Fruit fly (Drosophila melanogaster) whole organism, wandering third instar larva: ENCODE data around the gene Prx1.
A peak's percentile ranks its signal among the peaks of the same experiment; 100 is the strongest.

Experiments used
- Abd-B ChIP-seq: fragments of >200 bp; optimal IDR thresholded peaks from 2 replicates; lab custom pipeline; 2017; ENCODE audit warnings: missing biosample characterization, missing genetic modification characterization
- CG32264 ChIP-seq: fragments of 200-800 bp; sonication (Bioruptor generic); optimal IDR thresholded peaks from 2 replicates; lab custom pipeline; 2016; ENCODE audit warnings: missing biosample characterization, missing genetic modification characterization
- CG9705 ChIP-seq: fragments of 200-800 bp; sonication (Bioruptor generic); optimal IDR thresholded peaks from 2 replicates; lab custom pipeline; 2018; ENCODE audit warnings: missing biosample characterization, mild to moderate bottlenecking, missing genetic modification characterization
- CrebA ChIP-seq: fragments of 200-800 bp; sonication (Bioruptor generic); optimal IDR thresholded peaks from 2 replicates; lab custom pipeline; 2016; ENCODE audit warnings: missing biosample characterization, mild to moderate bottlenecking, missing genetic modification characterization, borderline replicate concordance
- Dif ChIP-seq: fragments of 200-275, 200-300 bp; sonication (Bioruptor generic); optimal IDR thresholded peaks from 2 replicates; lab custom pipeline; 2018; ENCODE audit warnings: missing biosample characterization, missing genetic modification characterization; ENCODE audit not compliant: partially characterized antibody
- HLH106 ChIP-seq: fragments of 200-800 bp; optimal IDR thresholded peaks from 3 replicates; lab custom pipeline; 2019; ENCODE audit warnings: missing biosample characterization, mild to moderate bottlenecking, missing genetic modification characterization, moderate library complexity
- Hnf4 ChIP-seq: fragments of 200-800 bp; sonication (Bioruptor generic); optimal IDR thresholded peaks from 2 replicates; lab custom pipeline; 2016; ENCODE audit warnings: missing biosample characterization, mild to moderate bottlenecking, missing genetic modification characterization
- Hr78 ChIP-seq: fragments of >200 bp; optimal IDR thresholded peaks from 2 replicates; lab custom pipeline; 2017; ENCODE audit warnings: missing biosample characterization, missing genetic modification characterization
- Hr83 ChIP-seq: fragments of 200-300 bp; sonication (Bioruptor generic); optimal IDR thresholded peaks from 2 replicates; lab custom pipeline; 2016; ENCODE audit warnings: missing biosample characterization, mild to moderate bottlenecking, missing genetic modification characterization, moderate library complexity; ENCODE audit not compliant: poor library complexity, severe bottlenecking
- Myc ChIP-seq: fragments of >200 bp; optimal IDR thresholded peaks from 2 replicates; lab custom pipeline; 2017
- N ChIP-seq: fragments of >200 bp; optimal IDR thresholded peaks from 2 replicates; lab custom pipeline; 2018; ENCODE audit warnings: missing biosample characterization, missing external identifiers, missing genetic modification characterization
- OdsH ChIP-seq: fragments of 200-800 bp; sonication (Bioruptor generic); optimal IDR thresholded peaks from 2 replicates; lab custom pipeline; 2016; ENCODE audit warnings: missing biosample characterization, mild to moderate bottlenecking, missing genetic modification characterization
- Rel ChIP-seq, 2 experiments: fragments of 200-800 bp; sonication (Bioruptor generic) in 1 of 2; optimal IDR thresholded peaks; 2 replicates in 1 of 2; 3 replicates in 1 of 2; lab custom pipeline; 2016 to 2019; ENCODE audit warnings: mild to moderate bottlenecking in 2 of 2, missing biosample characterization in 2 of 2, missing genetic modification characterization in 2 of 2, moderate library complexity in 1 of 2
- Sp1 ChIP-seq: fragments of 200-800 bp; sonication (Bioruptor generic); optimal IDR thresholded peaks from 3 replicates; lab custom pipeline; 2019; ENCODE audit warnings: missing biosample characterization, mild to moderate bottlenecking, missing genetic modification characterization, moderate library complexity
- Vsx2 ChIP-seq: fragments of 200-300, 225-300 bp; sonication (Bioruptor generic); optimal IDR thresholded peaks from 2 replicates; lab custom pipeline; 2018; ENCODE audit warnings: missing biosample characterization, missing genetic modification characterization; ENCODE audit not compliant: partially characterized antibody
- br ChIP-seq: fragments of 200-800 bp; sonication (Bioruptor generic); optimal IDR thresholded peaks from 2 replicates; lab custom pipeline; 2016; ENCODE audit warnings: missing biosample characterization, missing genetic modification characterization
- brk ChIP-seq: fragments of 200-800 bp; sonication (Bioruptor generic); optimal IDR thresholded peaks from 2 replicates; lab custom pipeline; 2016; ENCODE audit warnings: missing biosample characterization, mild to moderate bottlenecking, missing genetic modification characterization
- dl ChIP-seq, 2 experiments: fragments of 175-275, 200-275 bp in 1 of 2; fragments of 200-275 bp in 1 of 2; sonication (Bioruptor generic); optimal IDR thresholded peaks; lab custom pipeline; 2018; ENCODE audit warnings: mild to moderate bottlenecking in 2 of 2, missing biosample characterization in 2 of 2, missing genetic modification characterization in 2 of 2, moderate library complexity in 2 of 2; ENCODE audit not compliant: partially characterized antibody in 2 of 2, insufficient read depth in 1 of 2
- dsf ChIP-seq: sonication (Bioruptor generic); optimal IDR thresholded peaks from 2 replicates; lab custom pipeline; 2016; ENCODE audit warnings: missing biosample characterization, missing genetic modification characterization, borderline replicate concordance
- ey ChIP-seq: fragments of 200-800 bp; sonication (Bioruptor generic); optimal IDR thresholded peaks from 2 replicates; lab custom pipeline; 2016; ENCODE audit warnings: missing biosample characterization, missing genetic modification characterization
- foxo ChIP-seq, 2 experiments: fragments of 200-800 bp; sonication (Bioruptor generic); optimal IDR thresholded peaks; 2 replicates in 1 of 2; 3 replicates in 1 of 2; lab custom pipeline; 2016 to 2017; ENCODE audit warnings: missing biosample characterization in 2 of 2, missing genetic modification characterization in 2 of 2
- fru ChIP-seq: fragments of 200-800 bp; sonication (Bioruptor generic); optimal IDR thresholded peaks from 3 replicates; lab custom pipeline; 2016; ENCODE audit warnings: missing biosample characterization, mild to moderate bottlenecking, missing genetic modification characterization
- h ChIP-seq: fragments of 200-800 bp; sonication (Bioruptor generic); optimal IDR thresholded peaks from 3 replicates; lab custom pipeline; 2016; ENCODE audit warnings: missing biosample characterization, mild to moderate bottlenecking, missing genetic modification characterization
- jim ChIP-seq: fragments of 175-275, 200-325 bp; sonication (Bioruptor generic); optimal IDR thresholded peaks from 2 replicates; lab custom pipeline; 2016; ENCODE audit warnings: missing biosample characterization, mild to moderate bottlenecking, missing genetic modification characterization
- lola ChIP-seq: fragments of >200 bp; optimal IDR thresholded peaks from 2 replicates; lab custom pipeline; 2017; ENCODE audit warnings: missing biosample characterization, missing genetic modification characterization
- psq ChIP-seq: fragments of 200-800 bp; sonication (Bioruptor generic); optimal IDR thresholded peaks from 3 replicates; lab custom pipeline; 2017; ENCODE audit warnings: missing biosample characterization, mild to moderate bottlenecking, missing genetic modification characterization, moderate library complexity
- rgr ChIP-seq: fragments of 200-800 bp; sonication (Bioruptor generic); optimal IDR thresholded peaks from 3 replicates; lab custom pipeline; 2016; ENCODE audit warnings: missing biosample characterization, mild to moderate bottlenecking, missing genetic modification characterization
- sage ChIP-seq: fragments of 200-800 bp; sonication (Bioruptor generic); optimal IDR thresholded peaks from 2 replicates; lab custom pipeline; 2016; ENCODE audit warnings: missing biosample characterization, mild to moderate bottlenecking, missing genetic modification characterization
- sv ChIP-seq: fragments of 200-800 bp; sonication (Bioruptor generic); optimal IDR thresholded peaks from 3 replicates; lab custom pipeline; 2016; ENCODE audit warnings: missing biosample characterization, missing genetic modification characterization
- tai ChIP-seq: sonication (Bioruptor generic); optimal IDR thresholded peaks from 2 replicates; lab custom pipeline; 2016; ENCODE audit warnings: missing biosample characterization, missing genetic modification characterization
- usp ChIP-seq: fragments of >200 bp; optimal IDR thresholded peaks from 2 replicates; lab custom pipeline; 2017; ENCODE audit warnings: missing biosample characterization, missing genetic modification characterization
- woc ChIP-seq: sonication (Bioruptor generic); optimal IDR thresholded peaks from 2 replicates; lab custom pipeline; 2016; ENCODE audit warnings: missing biosample characterization, mild to moderate bottlenecking, missing genetic modification characterization

Prx1 gene

dm6 chr3L:15235289-15236080 is 27.8 kb downstream of the Prx1 start, which contains the start of gene Tollo:
TSS of gene Tollo (plus strand) at chr3L:15235619.
- TF ChIP-seq br (GFP tag; lab: Kevin White, UChicago) (peak; percentile 4), Hr78 (no peak), Abd-B (GFP tag; lab: Kevin White, UChicago) (no peak), dl (GFP tag; optimal IDR thresholded peaks at IDR 0.05; lab: Kevin White, UChicago; ENCODE audit: insufficient read depth in 1 of 2, partially characterized antibody in 2 of 2) (peak; percentile 18 to 58), usp (GFP tag; lab: Kevin White, UChicago) (no peak), Hr83 (GFP tag; lab: Kevin White, UChicago) (peak; percentile 4), Dif (GFP tag; lab: Kevin White, UChicago) (peak; percentile 30), CG9705 (GFP tag; lab: Kevin White, UChicago) (no peak), Rel (GFP tag; optimal IDR thresholded peaks at IDR 0.05; lab: Kevin White, UChicago) (no peak), Rel (tag; optimal IDR thresholded peaks at IDR 0.05; lab: Kevin White, UChicago) (peak; percentile 12), CG32264 (GFP tag; lab: Kevin White, UChicago) (no peak), ey (GFP tag; lab: Kevin White, UChicago) (peak; percentile 27), foxo (GFP tag; optimal IDR thresholded peaks at IDR 0.05; lab: Kevin White, UChicago) (no peak), woc (GFP tag; lab: Kevin White, UChicago) (peak; percentile 70), fru (GFP tag; lab: Kevin White, UChicago) (peak; percentile 5), HLH106 (tag; lab: Kevin White, UChicago) (peak; percentile 3), jim (peak; percentile 47), Myc (lab: Kevin White, UChicago) (no peak), h (GFP tag; lab: Kevin White, UChicago) (peak; percentile 17), OdsH (GFP tag; lab: Kevin White, UChicago) (no peak), CrebA (GFP tag; lab: Kevin White, UChicago) (no peak), lola (no peak), Vsx2 (peak; percentile 19), sage (GFP tag; lab: Kevin White, UChicago) (no peak), brk (no peak)

- no peak for TF ChIP-seq Abd-B (GFP tag; lab: Kevin White, UChicago)
- no peak for TF ChIP-seq fru (GFP tag; lab: Kevin White, UChicago)
- TF ChIP-seq Sp1 (GFP tag; lab: Kevin White, UChicago), result no peak
Observed at dm6 chr3L:15240729-15241128, 33.1 kb downstream of the Prx1 start.

- TF ChIP-seq CrebA (GFP tag; lab: Kevin White, UChicago), result no peak
- no peak for TF ChIP-seq rgr (GFP tag; lab: Kevin White, UChicago)
- no peak for TF ChIP-seq Hnf4
- TF ChIP-seq tai (GFP tag; lab: Kevin White, UChicago), result no peak
- TF ChIP-seq dsf (GFP tag; lab: Kevin White, UChicago), result no peak
- no peak for TF ChIP-seq usp (GFP tag; lab: Kevin White, UChicago)
- no peak for TF ChIP-seq psq (GFP tag; lab: Kevin White, UChicago)
- no peak for TF ChIP-seq Myc (lab: Kevin White, UChicago)
- TF ChIP-seq h (GFP tag; lab: Kevin White, UChicago), result no peak
- TF ChIP-seq, all 38 proteins: peak for 0
Observed at dm6 chr3L:15243484-15243883, 35.8 kb downstream of the Prx1 start.

dm6 chr3L:15245698-15246097 is 38.1 kb downstream of the Prx1 start:
- TF ChIP-seq jim (no peak), N (no peak), sv (no peak), OdsH (GFP tag; lab: Kevin White, UChicago) (no peak), lola (no peak), ey (GFP tag; lab: Kevin White, UChicago) (no peak), woc (GFP tag; lab: Kevin White, UChicago) (no peak)
